Fruit fly (Drosophila melanogaster) whole organism, embryonic: ENCODE results near the gene Spt7.

ENCODE experiments used
- CG10267 ChIP-seq: fragments of 200-800 bp; sonication (Bioruptor generic); optimal IDR thresholded peaks from 2 replicates; lab custom pipeline; 2018; ENCODE audit warnings: missing biosample characterization, mild to moderate bottlenecking, missing genetic modification characterization, moderate library complexity
- CG12071 ChIP-seq: fragments of 200-800 bp; sonication (Bioruptor generic); optimal IDR thresholded peaks from 3 replicates; lab custom pipeline; 2018; ENCODE audit warnings: missing biosample characterization, mild to moderate bottlenecking, missing genetic modification characterization
- CG12236 ChIP-seq: fragments of 200-800 bp; sonication (Bioruptor generic); optimal IDR thresholded peaks from 2 replicates; lab custom pipeline; 2016; ENCODE audit warnings: missing biosample characterization, missing genetic modification characterization
- CG12299 ChIP-seq: fragments of 200-800 bp; sonication (Bioruptor generic); optimal IDR thresholded peaks from 2 replicates; lab custom pipeline; 2018; ENCODE audit warnings: missing biosample characterization, mild to moderate bottlenecking, missing genetic modification characterization
- CG1647 ChIP-seq: fragments of 200-800 bp; sonication (Bioruptor generic); optimal IDR thresholded peaks from 3 replicates; lab custom pipeline; 2016; ENCODE audit warnings: missing biosample characterization, missing genetic modification characterization
- CG16813 ChIP-seq: fragments of 200-800 bp; sonication (Bioruptor generic); IDR thresholded peaks from 3 replicates; pipeline ENCODE4 v1.3.6; 2022; ENCODE audit warnings: missing biosample characterization, missing genetic modification characterization; ENCODE audit not compliant: partially characterized antibody
- CG18262 ChIP-seq: fragments of 200-800 bp; optimal IDR thresholded peaks from 3 replicates; lab custom pipeline; 2019; ENCODE audit warnings: missing biosample characterization, mild to moderate bottlenecking, missing genetic modification characterization, moderate library complexity
- CG18599 ChIP-seq: fragments of 200-800 bp; sonication (Bioruptor generic); optimal IDR thresholded peaks from 3 replicates; lab custom pipeline; 2017; ENCODE audit warnings: missing biosample characterization, missing genetic modification characterization, mild to moderate bottlenecking, moderate library complexity, missing genetic modification reagents
- CG30020 ChIP-seq: fragments of 200-800 bp; optimal IDR thresholded peaks from 2 replicates; lab custom pipeline; 2019; ENCODE audit warnings: missing biosample characterization, mild to moderate bottlenecking, missing genetic modification characterization, moderate library complexity
- CG31224 ChIP-seq: fragments of 200-800 bp; sonication (Bioruptor generic); IDR thresholded peaks from 2 replicates; pipeline ENCODE4 v1.3.6; 2022; ENCODE audit warnings: missing biosample characterization, missing genetic modification characterization
- CG32532 ChIP-seq: fragments of 200-800 bp; sonication (Bioruptor generic); IDR thresholded peaks from 2 replicates; pipeline ENCODE4 v1.3.6; 2022; ENCODE audit warnings: missing biosample characterization, missing genetic modification characterization
- CG3281 ChIP-seq: fragments of 200-800 bp; sonication (Bioruptor generic); optimal IDR thresholded peaks from 3 replicates; lab custom pipeline; 2017; ENCODE audit warnings: missing biosample characterization, mild to moderate bottlenecking, missing genetic modification characterization
- CG43689 ChIP-seq: fragments of 200-800 bp; sonication (Bioruptor generic); IDR thresholded peaks from 2 replicates; pipeline ENCODE4 v1.3.6; 2022; ENCODE audit warnings: missing biosample characterization, missing genetic modification characterization
- CG6272 ChIP-seq: fragments of 200-800 bp; sonication (Bioruptor generic); IDR thresholded peaks from 2 replicates; pipeline ENCODE4 v1.3.6; 2022; ENCODE audit warnings: missing biosample characterization, missing genetic modification characterization
- CG8388 ChIP-seq: fragments of 200-800 bp; sonication (Bioruptor generic); optimal IDR thresholded peaks from 2 replicates; lab custom pipeline; 2019; ENCODE audit warnings: missing biosample characterization, mild to moderate bottlenecking, missing genetic modification characterization, moderate library complexity
- CG9215 ChIP-seq: fragments of 200-800 bp; sonication (Bioruptor generic); IDR thresholded peaks from 2 replicates; pipeline ENCODE4 v1.3.6; 2022; ENCODE audit warnings: missing biosample characterization, missing genetic modification characterization
- Chrac-16 ChIP-seq: fragments of 200-800 bp; sonication (Bioruptor generic); optimal IDR thresholded peaks from 3 replicates; lab custom pipeline; 2016; ENCODE audit warnings: missing biosample characterization, missing genetic modification characterization
- D19A ChIP-seq: fragments of 200-800 bp; optimal IDR thresholded peaks from 3 replicates; lab custom pipeline; 2019; ENCODE audit warnings: missing biosample characterization, mild to moderate bottlenecking, missing genetic modification characterization, moderate library complexity
- Dref ChIP-seq: fragments of 200-800 bp; sonication (Bioruptor generic); IDR thresholded peaks from 2 replicates; pipeline ENCODE4 v1.3.6; 2022; ENCODE audit warnings: missing biosample characterization, missing genetic modification characterization
- Ets97D ChIP-seq: fragments of 200-800 bp; sonication (Bioruptor generic); optimal IDR thresholded peaks from 3 replicates; lab custom pipeline; 2016; ENCODE audit warnings: missing biosample characterization, missing genetic modification characterization
- Fer3 ChIP-seq: fragments of 200-800 bp; sonication (Bioruptor generic); optimal IDR thresholded peaks from 2 replicates; lab custom pipeline; 2018; ENCODE audit warnings: missing biosample characterization, mild to moderate bottlenecking, missing genetic modification characterization, moderate library complexity
- Gug ChIP-seq: fragments of 200-800 bp; sonication (Bioruptor generic); IDR thresholded peaks from 4 replicates; pipeline ENCODE4 v1.3.6; 2022; ENCODE audit warnings: missing biosample characterization, missing genetic modification characterization
- HLH4C ChIP-seq: fragments of 200-800 bp; sonication (Bioruptor generic); IDR thresholded peaks from 3 replicates; pipeline ENCODE4 v1.3.6; 2022; ENCODE audit warnings: missing biosample characterization, missing genetic modification characterization; ENCODE audit not compliant: partially characterized antibody
- Hey ChIP-seq: fragments of 200-800 bp; sonication (Bioruptor generic); optimal IDR thresholded peaks from 3 replicates; lab custom pipeline; 2018; ENCODE audit warnings: missing biosample characterization, mild to moderate bottlenecking, missing genetic modification characterization
- MTF-1 ChIP-seq: fragments of 200-800 bp; sonication (Bioruptor generic); optimal IDR thresholded peaks from 2 replicates; lab custom pipeline; 2018; ENCODE audit warnings: missing biosample characterization, mild to moderate bottlenecking, missing genetic modification characterization, borderline replicate concordance
- Stat92E ChIP-seq, 3 experiments: fragments of >200 bp in 2 of 3; fragments of 200-800 bp in 1 of 3; sonication (Bioruptor generic) in 1 of 3; optimal IDR thresholded peaks; 2 replicates each; lab custom pipeline; 2017 to 2019; ENCODE audit warnings: missing biosample characterization in 3 of 3, missing genetic modification characterization in 3 of 3, mild to moderate bottlenecking in 1 of 3, moderate library complexity in 1 of 3
- Taf1 ChIP-seq: fragments of 200-800 bp; sonication (Bioruptor generic); IDR thresholded peaks from 2 replicates; pipeline ENCODE4 v1.3.6; 2022; ENCODE audit warnings: missing biosample characterization, missing genetic modification characterization
- ab ChIP-seq: fragments of 200-800 bp; sonication (Bioruptor generic); optimal IDR thresholded peaks from 2 replicates; lab custom pipeline; 2016; ENCODE audit warnings: missing biosample characterization, missing genetic modification characterization
- ap ChIP-seq: fragments of 200-800 bp; sonication (Bioruptor generic); IDR thresholded peaks from 2 replicates; pipeline ENCODE4 v1.3.6; 2022; ENCODE audit warnings: missing biosample characterization, missing genetic modification characterization
- ara ChIP-seq: fragments of 200-800 bp; sonication (Bioruptor generic); IDR thresholded peaks from 2 replicates; pipeline ENCODE4 v1.3.6; 2022; ENCODE audit warnings: missing biosample characterization, missing genetic modification characterization
- ase ChIP-seq: fragments of 200-800 bp; sonication (Bioruptor generic); IDR thresholded peaks from 3 replicates; pipeline ENCODE4 v1.3.6; 2022; ENCODE audit warnings: missing biosample characterization, missing genetic modification characterization
- bcd ChIP-seq: fragments of 200-800 bp; sonication (Bioruptor generic); optimal IDR thresholded peaks from 2 replicates; lab custom pipeline; 2017; ENCODE audit warnings: missing biosample characterization, mild to moderate bottlenecking, missing genetic modification characterization
- cas ChIP-seq: fragments of 200-800 bp; sonication (Bioruptor generic); IDR thresholded peaks from 2 replicates; pipeline ENCODE4 v1.3.6; 2022; ENCODE audit warnings: missing biosample characterization, missing genetic modification characterization
- ci ChIP-seq: fragments of 200-800 bp; sonication (Bioruptor generic); IDR thresholded peaks from 3 replicates; pipeline ENCODE4 v1.3.6; 2022; ENCODE audit warnings: missing biosample characterization, missing genetic modification characterization
- dan ChIP-seq: fragments of 200-800 bp; sonication (Bioruptor generic); IDR thresholded peaks from 2 replicates; pipeline ENCODE4 v1.3.6; 2022; ENCODE audit warnings: missing biosample characterization, missing genetic modification characterization
- en ChIP-seq: fragments of 200-800 bp; sonication (Bioruptor generic); optimal IDR thresholded peaks from 2 replicates; lab custom pipeline; 2016; ENCODE audit warnings: missing biosample characterization, missing genetic modification characterization
- eve ChIP-seq, 2 experiments: fragments of >200 bp; optimal IDR thresholded peaks; 2 replicates each; lab custom pipeline; 2017; ENCODE audit warnings: missing biosample characterization in 2 of 2, missing genetic modification characterization in 2 of 2
- hbn ChIP-seq: fragments of 200-800 bp; sonication (Bioruptor generic); IDR thresholded peaks from 2 replicates; pipeline ENCODE4 v1.3.6; 2022; ENCODE audit warnings: missing biosample characterization, missing genetic modification characterization; ENCODE audit not compliant: partially characterized antibody
- insv ChIP-seq, 2 experiments: fragments of 200-800 bp; sonication (Bioruptor generic); optimal IDR thresholded peaks; 3 replicates each; lab custom pipeline; 2016 to 2018; ENCODE audit warnings: missing biosample characterization in 2 of 2, missing genetic modification characterization in 2 of 2
- kay ChIP-seq: fragments of 200-800 bp; sonication (Bioruptor generic); optimal IDR thresholded peaks from 2 replicates; lab custom pipeline; 2016; ENCODE audit warnings: missing biosample characterization, missing genetic modification characterization
- knrl ChIP-seq: fragments of 200-800 bp; sonication (Bioruptor generic); IDR thresholded peaks from 3 replicates; pipeline ENCODE4 v1.3.6; 2022; ENCODE audit warnings: missing biosample characterization, missing genetic modification characterization; ENCODE audit not compliant: partially characterized antibody
- pan ChIP-seq, 4 experiments: fragments of >200 bp in 3 of 4; fragments of 200-800 bp in 1 of 4; sonication (Bioruptor generic) in 1 of 4; optimal IDR thresholded peaks in 3 of 4; IDR thresholded peaks in 1 of 4; 2 replicates each; pipeline versions ENCODE4 v1.3.6 to Lab custom; 2017 to 2022; ENCODE audit warnings: missing biosample characterization in 2 of 4, missing genetic modification characterization in 2 of 4, mixed read lengths in 1 of 4
- sim ChIP-seq: fragments of 200-800 bp; sonication (Bioruptor generic); IDR thresholded peaks from 2 replicates; pipeline ENCODE4 v1.3.6; 2022; ENCODE audit warnings: missing biosample characterization, missing genetic modification characterization
- so ChIP-seq: fragments of 200-800 bp; sonication (Bioruptor generic); IDR thresholded peaks from 3 replicates; pipeline ENCODE4 v1.3.6; 2022; ENCODE audit warnings: missing biosample characterization, missing genetic modification characterization
- tgo ChIP-seq: fragments of 200-800 bp; sonication (Bioruptor generic); IDR thresholded peaks from 3 replicates; pipeline ENCODE4 v1.3.6; 2022; ENCODE audit warnings: missing biosample characterization, missing genetic modification characterization
- ttk ChIP-seq: fragments of 200-800 bp; sonication (Bioruptor generic); IDR thresholded peaks from 2 replicates; pipeline ENCODE4 v2.1.2; 2022; ENCODE audit warnings: missing biosample characterization, missing genetic modification characterization
- vfl ChIP-seq: fragments of 200-800 bp; sonication (Bioruptor generic); optimal IDR thresholded peaks from 2 replicates; lab custom pipeline; 2016; ENCODE audit warnings: missing biosample characterization, missing genetic modification characterization
- yki ChIP-seq: fragments of >200 bp; optimal IDR thresholded peaks from 3 replicates; lab custom pipeline; 2018
- z ChIP-seq: fragments of 200-800 bp; sonication (Bioruptor generic); IDR thresholded peaks from 3 replicates; pipeline ENCODE4 v1.3.6; 2022; ENCODE audit warnings: missing biosample characterization, missing genetic modification characterization

Spt7 gene

DNA sequence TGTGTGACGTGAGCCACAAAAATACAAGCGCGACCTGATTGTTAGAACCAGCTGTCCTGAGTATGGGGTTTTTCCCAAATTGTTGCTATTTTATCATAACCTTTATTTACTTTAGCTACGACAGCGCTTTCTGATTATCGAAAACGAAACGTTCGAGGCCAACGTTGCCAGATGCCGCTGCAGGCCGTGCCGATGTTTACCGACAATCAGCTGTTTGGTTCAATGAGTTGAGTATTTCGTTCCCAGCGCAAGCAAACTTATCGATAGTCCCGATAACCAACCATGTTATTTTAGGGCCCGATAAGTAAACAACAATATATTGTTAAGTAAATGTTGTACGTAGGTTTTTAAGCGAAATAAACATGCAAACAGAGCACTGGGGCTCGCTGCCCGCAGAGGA is at the start of gene Spt7, which contains the start of gene CG15814 (continued):
- TF ChIP-seq Ets97D = peak; percentile 47
- no peak for TF ChIP-seq yki (lab: Kevin White, UChicago)
- peak; percentile 85 for TF ChIP-seq HLH4C (GFP tag; lab: Robert Waterston, UW)
- TF ChIP-seq en (GFP tag; lab: Kevin White, UChicago) = no peak
- peak; percentile 4 for TF ChIP-seq CG12299 (tag; lab: Kevin White, UChicago)
- no peak for TF ChIP-seq kay (GFP tag; lab: Kevin White, UChicago)
- TF ChIP-seq CG12236 (GFP tag; lab: Kevin White, UChicago) = peak; percentile 37
- TF ChIP-seq so (GFP tag; lab: Robert Waterston, UW) = no peak
- TF ChIP-seq D19A = no peak
- TF ChIP-seq CG8388 = no peak
- peak in 1 of 2 experiments; percentile 55 for TF ChIP-seq insv (GFP tag; optimal IDR thresholded peaks at IDR 0.05; lab: Kevin White, UChicago)
- no peak for TF ChIP-seq Gug (GFP tag; lab: Robert Waterston, UW)
- TF ChIP-seq ase (GFP tag; lab: Robert Waterston, UW) = no peak
- TF ChIP-seq vfl (GFP tag; lab: Kevin White, UChicago) = peak; percentile 48
- TF ChIP-seq Stat92E (GFP tag; optimal IDR thresholded peaks at IDR 0.05; lab: Kevin White, UChicago) = no peak
- no peak for TF ChIP-seq CG32532 (GFP tag; lab: Robert Waterston, UW)
- no peak for TF ChIP-seq CG31224
- TF ChIP-seq pan (optimal IDR thresholded peaks at IDR 0.05; lab: Kevin White, UChicago) = no peak
- peak in 1 of 2 experiments; percentile 8 for TF ChIP-seq pan (GFP tag; optimal IDR thresholded peaks at IDR 0.05 in 1 of 2, IDR thresholded peaks at IDR 0.05 in 1 of 2)
- TF ChIP-seq Taf1 (GFP tag; lab: Robert Waterston, UW) = no peak
- peak; percentile 35 for TF ChIP-seq bcd (GFP tag; lab: Kevin White, UChicago)
- TF ChIP-seq CG18262 (tag; lab: Kevin White, UChicago) = peak; percentile 6
- TF ChIP-seq Dref (GFP tag; lab: Robert Waterston, UW) = peak; percentile 85
- no peak for TF ChIP-seq CG1647

DNA sequence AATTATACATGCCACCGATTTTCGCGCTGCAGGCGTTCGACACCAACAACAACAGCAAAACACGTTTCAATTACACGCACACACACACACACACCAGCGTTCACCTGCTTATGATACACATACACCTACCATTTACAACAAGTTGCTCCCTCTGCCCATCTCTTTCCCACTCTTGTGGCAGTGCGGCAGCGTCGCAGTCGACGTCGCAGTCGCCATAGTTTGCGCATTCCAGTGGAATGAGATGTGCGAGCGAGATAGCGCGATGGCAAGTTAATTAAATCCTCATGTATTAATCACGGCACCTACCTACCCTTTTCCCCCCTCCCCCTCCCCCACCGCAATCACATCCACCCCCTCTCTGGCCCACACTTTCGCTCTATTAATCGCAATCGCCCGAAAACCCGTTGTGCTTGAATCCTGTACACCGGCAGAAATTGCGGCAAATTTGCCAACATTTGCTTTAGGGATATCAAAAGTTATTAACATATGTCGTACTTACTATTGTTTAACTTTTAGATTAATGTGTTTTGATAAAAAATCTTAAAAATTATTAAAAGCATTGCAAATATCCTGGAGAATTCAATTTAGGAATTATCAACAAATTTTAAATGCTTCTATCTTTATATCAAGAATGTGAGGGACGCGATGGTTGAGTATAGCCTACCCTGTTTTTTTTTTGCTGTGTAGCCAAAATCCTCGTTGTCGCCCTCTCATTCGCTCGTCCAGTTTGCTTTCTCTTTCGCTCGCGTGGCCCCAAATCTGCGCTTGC is 47.7 kb upstream of the Spt7 start:
- TF ChIP-seq CG9215 (GFP tag; lab: Robert Waterston, UW) (peak; percentile 40; the same call in 1 of the 2 replicates), CG30020 (no peak), ara (GFP tag; lab: Robert Waterston, UW) (peak; percentile 36; the same call in 1 of the 2 replicates), CG10267 (tag; lab: Kevin White, UChicago) (peak; percentile 24), cas (no peak), Hey (no peak), CG18599 (GFP tag; lab: Kevin White, UChicago) (peak; percentile 67), knrl (no peak), tgo (GFP tag; lab: Robert Waterston, UW) (peak; percentile 38; the same call in 1 of the 3 replicates), eve (GFP tag; optimal IDR thresholded peaks at IDR 0.05; lab: Kevin White, UChicago) (no peak), CG6272 (GFP tag; lab: Robert Waterston, UW) (no peak), CG16813 (GFP tag; lab: Robert Waterston, UW) (no peak), Fer3 (tag; lab: Kevin White, UChicago) (no peak), CG12071 (GFP tag; lab: Kevin White, UChicago) (no peak), CG8388 (peak; percentile 10), CG3281 (GFP tag; lab: Kevin White, UChicago) (no peak), ttk (GFP tag; lab: Robert Waterston, UW) (no peak; the same call in 1 of the 2 replicates), MTF-1 (GFP tag; lab: Kevin White, UChicago) (no peak), hbn (GFP tag; lab: Robert Waterston, UW) (no peak), sim (GFP tag; lab: Robert Waterston, UW) (no peak), ap (GFP tag; lab: Robert Waterston, UW) (no peak), ci (GFP tag; lab: Robert Waterston, UW) (peak; percentile 46; the same call in 1 of the 3 replicates), CG43689 (GFP tag; lab: Robert Waterston, UW) (no peak), ab (no peak), z (GFP tag; lab: Robert Waterston, UW) (no peak), Chrac-16 (GFP tag; lab: Kevin White, UChicago) (peak; percentile 12), dan (GFP tag; lab: Robert Waterston, UW) (no peak)
